Worm (Caenorhabditis elegans) whole organism, young adult: ENCODE measurements around the gene T19D7.6.
A peak's percentile ranks its signal among the peaks of the same experiment; 100 is the strongest.

ENCODE experiments used
- B0336.3 ChIP-seq: fragments of 200-800 bp; sonication (Bioruptor generic); IDR thresholded peaks from 2 replicates; pipeline ENCODE4 v1.3.6; 2022; ENCODE audit warnings: missing genetic modification characterization, missing compliant biosample characterization
- F49E8.2 ChIP-seq: sonication (generic microtip); optimal IDR thresholded peaks from 3 replicates; lab custom pipeline; 2017; ENCODE audit warnings: missing genetic modification characterization, mild to moderate bottlenecking, missing compliant biosample characterization, antibody characterized with exemption, moderate library complexity; ENCODE audit not compliant: insufficient read depth
- F57C9.4 ChIP-seq: sonication (generic microtip); optimal IDR thresholded peaks from 2 replicates; lab custom pipeline; 2017; ENCODE audit warnings: mild to moderate bottlenecking, missing genetic modification characterization, missing compliant biosample characterization
- Y53F4B.3 ChIP-seq: fragments of 200-800 bp; sonication (Bioruptor generic); IDR thresholded peaks from 2 replicates; pipeline ENCODE4 v1.3.6; 2022; ENCODE audit warnings: missing genetic modification reagents, missing genetic modification characterization, missing compliant biosample characterization
- atf-7 ChIP-seq: sonication (generic microtip); optimal IDR thresholded peaks from 2 replicates; lab custom pipeline; 2017; ENCODE audit warnings: mild to moderate bottlenecking, missing genetic modification characterization, missing compliant biosample characterization
- attf-3 ChIP-seq: fragments of 200-800 bp; sonication (Bioruptor generic); conservative IDR thresholded peaks from 2 replicates; pipeline ENCODE4 v1.3.6; 2022; ENCODE audit warnings: missing genetic modification reagents, missing genetic modification characterization, missing compliant biosample characterization
- attf-5 ChIP-seq: fragments of 200-800 bp; sonication (Bioruptor generic); optimal IDR thresholded peaks from 2 replicates; lab custom pipeline; 2018; ENCODE audit warnings: mild to moderate bottlenecking, missing genetic modification characterization, missing compliant biosample characterization
- bed-1 ChIP-seq: fragments of 200-800 bp; sonication (Bioruptor generic); IDR thresholded peaks from 2 replicates; pipeline ENCODE4 v1.3.6; 2022; ENCODE audit warnings: missing genetic modification reagents, missing genetic modification characterization, missing compliant biosample characterization
- bed-2 ChIP-seq: fragments of 200-800 bp; sonication (Bioruptor generic); IDR thresholded peaks from 2 replicates; pipeline ENCODE4 v1.3.6; 2022; ENCODE audit warnings: missing genetic modification reagents, missing genetic modification characterization, missing compliant biosample characterization
- ceh-27 ChIP-seq: fragments of 200-800 bp; sonication (Bioruptor generic); optimal IDR thresholded peaks from 2 replicates; lab custom pipeline; 2018; ENCODE audit warnings: mild to moderate bottlenecking, missing genetic modification characterization, moderate library complexity, missing compliant biosample characterization
- ceh-40 ChIP-seq: fragments of 200-800 bp; sonication (Bioruptor generic); IDR thresholded peaks from 2 replicates; pipeline ENCODE4 v1.3.6; 2022; ENCODE audit warnings: missing genetic modification characterization, missing compliant biosample characterization
- ceh-58 ChIP-seq: fragments of 200-800 bp; sonication (Bioruptor generic); IDR thresholded peaks from 2 replicates; pipeline ENCODE4 v1.3.6; 2022; ENCODE audit warnings: missing genetic modification characterization, missing compliant biosample characterization
- ceh-91 ChIP-seq: fragments of 200-800 bp; sonication (Bioruptor generic); IDR thresholded peaks from 2 replicates; pipeline ENCODE4 v1.3.6; 2022; ENCODE audit warnings: missing genetic modification reagents, missing genetic modification characterization, missing compliant biosample characterization
- die-1 ChIP-seq: sonication (generic microtip); optimal IDR thresholded peaks from 2 replicates; lab custom pipeline; 2016; ENCODE audit warnings: missing genotype, mild to moderate bottlenecking, missing genetic modification characterization, missing compliant biosample characterization
- dpff-1 ChIP-seq: sonication (generic microtip); optimal IDR thresholded peaks from 2 replicates; lab custom pipeline; 2017; ENCODE audit warnings: mild to moderate bottlenecking, missing genetic modification characterization, missing compliant biosample characterization
- fkh-3 ChIP-seq: sonication (generic microtip); optimal IDR thresholded peaks from 2 replicates; lab custom pipeline; 2016; ENCODE audit warnings: mild to moderate bottlenecking, missing genetic modification characterization, missing compliant biosample characterization
- hmg-20 ChIP-seq: fragments of 200-800 bp; sonication (Bioruptor generic); IDR thresholded peaks from 2 replicates; pipeline ENCODE4 v1.3.6; 2022; ENCODE audit warnings: missing genetic modification reagents, missing genetic modification characterization, missing compliant biosample characterization
- lsl-1 ChIP-seq: fragments of 200-800 bp; sonication (Bioruptor generic); optimal IDR thresholded peaks from 2 replicates; lab custom pipeline; 2018; ENCODE audit warnings: mild to moderate bottlenecking, missing genetic modification characterization, moderate library complexity, missing compliant biosample characterization
- madf-3 ChIP-seq: fragments of 200-800 bp; sonication (Bioruptor generic); IDR thresholded peaks from 2 replicates; pipeline ENCODE4 v1.3.6; 2022; ENCODE audit warnings: missing genetic modification reagents, missing genetic modification characterization, missing compliant biosample characterization
- nfya-1 ChIP-seq: sonication (generic microtip); optimal IDR thresholded peaks from 2 replicates; lab custom pipeline; 2017; ENCODE audit warnings: antibody characterized with exemption, missing compliant biosample characterization, missing genetic modification characterization, borderline replicate concordance; ENCODE audit not compliant: insufficient read depth
- nfyb-1 ChIP-seq: fragments of 200-800 bp; sonication (Bioruptor generic); IDR thresholded peaks from 2 replicates; pipeline ENCODE4 v1.3.6; 2022; ENCODE audit warnings: missing genetic modification reagents, missing genetic modification characterization, missing compliant biosample characterization
- nhr-179 ChIP-seq: sonication (generic microtip); optimal IDR thresholded peaks from 2 replicates; lab custom pipeline; 2016; ENCODE audit warnings: mild to moderate bottlenecking, missing genetic modification characterization, missing compliant biosample characterization
- nhr-27 ChIP-seq: fragments of 200-800 bp; sonication (Bioruptor generic); optimal IDR thresholded peaks from 2 replicates; lab custom pipeline; 2018; ENCODE audit warnings: mild to moderate bottlenecking, missing genetic modification characterization, moderate library complexity, missing compliant biosample characterization
- nhr-80 ChIP-seq: sonication (generic microtip); optimal IDR thresholded peaks from 2 replicates; lab custom pipeline; 2016; ENCODE audit warnings: missing genetic modification characterization, missing compliant biosample characterization
- nhr-90 ChIP-seq: sonication (generic microtip); optimal IDR thresholded peaks from 2 replicates; lab custom pipeline; 2016; ENCODE audit warnings: missing genotype, mild to moderate bottlenecking, missing genetic modification characterization, missing compliant biosample characterization
- rcor-1 ChIP-seq: fragments of 200-800 bp; sonication (Bioruptor generic); IDR thresholded peaks from 2 replicates; pipeline ENCODE4 v1.3.6; 2022; ENCODE audit warnings: missing genetic modification reagents, missing genetic modification characterization, missing compliant biosample characterization
- rpc-1 ChIP-seq, 2 experiments: fragments of 150-350 bp in 1 of 2; sonication (generic microtip) in 1 of 2; optimal IDR thresholded peaks; 2 replicates each; lab custom pipeline; 2014 to 2018; ENCODE audit warnings: missing biosample characterization in 1 of 2, missing genetic modification characterization in 1 of 2, missing genetic modification reagents in 1 of 2, missing genotype in 1 of 2
- sdz-38 ChIP-seq: sonication (generic microtip); optimal IDR thresholded peaks from 2 replicates; lab custom pipeline; 2016; ENCODE audit warnings: missing genotype, missing genetic modification characterization, missing compliant biosample characterization
- snpc-1.1 ChIP-seq: sonication (generic microtip); optimal IDR thresholded peaks from 2 replicates; lab custom pipeline; 2017; ENCODE audit warnings: missing genetic modification characterization, mild to moderate bottlenecking, missing compliant biosample characterization, antibody characterized with exemption, moderate library complexity, missing genotype, missing genetic modification reagents; ENCODE audit not compliant: insufficient read depth
- snpc-3.4 ChIP-seq: sonication (generic microtip); optimal IDR thresholded peaks from 2 replicates; lab custom pipeline; 2017; ENCODE audit warnings: missing genetic modification characterization, mild to moderate bottlenecking, missing compliant biosample characterization, antibody characterized with exemption, moderate library complexity, missing genotype, missing genetic modification reagents
- tlf-1 ChIP-seq: fragments of 200-800 bp; sonication (Bioruptor generic); optimal IDR thresholded peaks from 2 replicates; lab custom pipeline; 2018; ENCODE audit warnings: mild to moderate bottlenecking, missing genetic modification characterization, missing compliant biosample characterization
- unc-62 ChIP-seq: fragments of 150-350 bp; optimal IDR thresholded peaks from 2 replicates; lab custom pipeline; 2014; ENCODE audit warnings: missing biosample characterization, missing genetic modification reagents, missing genetic modification characterization
- xnd-1 ChIP-seq: sonication (generic microtip); optimal IDR thresholded peaks from 2 replicates; lab custom pipeline; 2016; ENCODE audit warnings: missing genotype, missing genetic modification reagents, missing genetic modification characterization, missing compliant biosample characterization
- zim-3 ChIP-seq: sonication (generic microtip); optimal IDR thresholded peaks from 2 replicates; lab custom pipeline; 2017; ENCODE audit warnings: mild to moderate bottlenecking, missing genetic modification characterization, moderate library complexity, missing compliant biosample characterization
- ztf-28 ChIP-seq: fragments of 200-800 bp; sonication (Bioruptor generic); IDR thresholded peaks from 2 replicates; pipeline ENCODE4 v1.3.6; 2022; ENCODE audit warnings: missing genetic modification reagents, missing genetic modification characterization, missing compliant biosample characterization

T19D7.6 gene

DNA sequence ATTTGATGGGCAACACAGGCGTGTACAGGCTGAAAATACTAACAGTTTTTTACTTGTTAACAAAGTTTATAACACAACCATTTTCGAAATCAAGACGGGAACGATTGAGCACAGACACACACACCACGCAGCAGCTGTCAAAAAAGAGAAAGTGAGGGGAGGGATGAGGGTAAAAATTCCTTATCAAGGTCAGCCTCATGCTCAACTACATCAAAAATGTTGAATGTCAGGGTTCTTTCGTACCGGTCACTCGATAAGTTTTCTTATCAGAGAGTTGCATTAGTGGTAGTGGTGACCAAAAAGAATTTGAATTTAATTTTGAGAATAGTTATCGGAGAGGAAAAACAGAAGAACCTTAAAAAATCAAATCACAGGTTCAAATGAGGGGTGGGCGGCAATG lies at the start of gene T19D7.6:
Gene T19D7.6, minus strand, starts transcription at position 198 of the 400 bp plus-strand sequence.
- TF ChIP-seq ceh-91 (no peak), Y53F4B.3 (GFP tag; lab: Robert Waterston, UW) (no peak), ceh-58 (GFP tag; lab: Robert Waterston, UW) (no peak), unc-62 (GFP tag; lab: Kevin White, UChicago) (peak; percentile 43), die-1 (tag; lab: Kevin White, UChicago) (no peak), dpff-1 (tag; lab: Kevin White, UChicago) (no peak), attf-5 (GFP tag; lab: Kevin White, UChicago) (no peak), snpc-1.1 (tag; lab: Kevin White, UChicago) (no peak), bed-2 (no peak), F49E8.2 (tag; lab: Kevin White, UChicago) (no peak), ceh-27 (GFP tag; lab: Kevin White, UChicago) (no peak), attf-3 (no peak), lsl-1 (no peak), nhr-80 (peak; percentile 92), F57C9.4 (tag; lab: Kevin White, UChicago) (no peak), rcor-1 (no peak)

DNA sequence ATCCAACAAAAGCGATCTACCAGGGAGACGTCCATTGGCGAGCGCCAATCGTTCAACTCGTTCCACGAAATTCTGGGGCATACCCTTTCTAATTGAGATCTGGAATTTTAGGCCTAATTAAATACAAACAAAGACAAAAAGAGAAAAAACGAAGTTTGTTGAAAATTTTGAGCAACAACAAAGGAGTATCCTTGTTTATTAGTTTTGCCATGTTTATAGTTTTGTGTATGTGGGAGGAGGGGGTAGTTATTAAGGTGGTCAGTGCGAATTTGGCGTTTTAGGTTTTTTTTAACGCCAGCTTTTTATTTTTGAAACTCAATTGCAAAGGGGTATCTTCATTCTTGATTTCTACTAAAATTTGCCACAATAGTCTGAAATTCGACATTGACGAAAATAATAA lies 43.8 kb upstream of the T19D7.6 start, which contains the start of gene irk-2:
Gene irk-2, minus strand, starts transcription at position 101 of the 400 bp plus-strand sequence.
- TF ChIP-seq fkh-3 (no peak), ztf-28 (GFP tag; lab: Robert Waterston, UW) (no peak), madf-3 (GFP tag; lab: Robert Waterston, UW) (no peak), xnd-1 (tag; lab: Kevin White, UChicago) (no peak), nfya-1 (tag; lab: Kevin White, UChicago) (no peak), atf-7 (tag; lab: Kevin White, UChicago) (no peak), bed-1 (GFP tag; lab: Robert Waterston, UW) (no peak), nhr-27 (tag; lab: Kevin White, UChicago) (no peak), ceh-40 (GFP tag; lab: Robert Waterston, UW) (no peak), sdz-38 (tag; lab: Kevin White, UChicago) (no peak), F57C9.4 (tag; lab: Kevin White, UChicago) (no peak)

DNA sequence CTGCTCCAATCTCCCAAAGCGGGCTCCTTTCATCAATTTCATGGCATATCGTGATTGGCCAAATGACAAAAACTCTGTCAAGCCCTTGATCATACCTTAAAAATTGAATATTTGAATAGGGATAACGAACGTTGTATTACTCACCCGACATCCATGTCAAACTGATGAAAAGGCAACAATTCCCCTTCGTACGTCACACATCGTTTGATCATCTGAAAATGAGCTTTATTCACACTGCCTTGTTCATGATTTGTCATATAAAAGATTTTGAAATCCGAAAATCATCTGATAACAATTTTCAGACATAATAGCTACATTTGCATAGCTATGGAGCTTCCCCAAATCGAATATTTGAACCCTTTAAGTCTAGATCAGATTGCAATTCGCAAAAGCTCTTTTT lies 35.9 kb upstream of the T19D7.6 start, which contains the start of gene M02A10.1:
Gene M02A10.1, plus strand, starts transcription at position 301 of the 400 bp plus-strand sequence.
- TF ChIP-seq tlf-1 (GFP tag; lab: Kevin White, UChicago) (no peak), nfyb-1 (GFP tag; lab: Robert Waterston, UW) (no peak), nhr-90 (tag; lab: Kevin White, UChicago) (no peak), zim-3 (no peak), snpc-3.4 (tag; lab: Kevin White, UChicago) (no peak), rpc-1 (optimal IDR thresholded peaks at IDR 0.05; lab: Kevin White, UChicago) (no peak), rpc-1 (tag; optimal IDR thresholded peaks at IDR 0.05; lab: Kevin White, UChicago) (no peak), hmg-20 (GFP tag; lab: Robert Waterston, UW) (no peak), B0336.3 (no peak), nhr-179 (tag; lab: Kevin White, UChicago) (no peak)
- TF ChIP-seq, all 124 proteins: peak for 0
